Worm (Caenorhabditis elegans) whole organism, L2 larva: ENCODE measurements around the gene K11H12.10.

ENCODE experiments used
- C34F6.9 ChIP-seq: fragments of 150-350 bp; optimal IDR thresholded peaks from 2 replicates; lab custom pipeline; 2014; ENCODE audit warnings: missing biosample characterization, missing genetic modification characterization
- Y55F3AM.14 ChIP-seq: fragments of 200-800 bp; sonication (Bioruptor generic); optimal IDR thresholded peaks from 2 replicates; lab custom pipeline; 2018; ENCODE audit warnings: mild to moderate bottlenecking, missing genetic modification characterization, missing compliant biosample characterization
- alr-1 ChIP-seq: fragments of 150-350 bp; optimal IDR thresholded peaks from 2 replicates; lab custom pipeline; 2014; ENCODE audit warnings: missing biosample characterization, missing genetic modification characterization
- aly-2 ChIP-seq: fragments of 150-350 bp; optimal IDR thresholded peaks from 2 replicates; lab custom pipeline; 2014; ENCODE audit warnings: missing biosample characterization, missing genetic modification characterization
- blmp-1 ChIP-seq: sonication (generic microtip); optimal IDR thresholded peaks from 2 replicates; lab custom pipeline; 2017; ENCODE audit warnings: missing genetic modification characterization, mild to moderate bottlenecking, missing compliant biosample characterization, antibody characterized with exemption, moderate library complexity; ENCODE audit not compliant: insufficient read depth
- ceh-16 ChIP-seq: fragments of 150-350 bp; optimal IDR thresholded peaks from 2 replicates; lab custom pipeline; 2014; ENCODE audit warnings: missing biosample characterization, missing genetic modification characterization
- dmd-4 ChIP-seq: sonication (generic microtip); optimal IDR thresholded peaks from 2 replicates; lab custom pipeline; 2017; ENCODE audit warnings: missing biosample characterization, missing genetic modification characterization
- egl-27 ChIP-seq: sonication (generic microtip); optimal IDR thresholded peaks from 3 replicates; lab custom pipeline; 2017; ENCODE audit warnings: missing biosample characterization, missing genetic modification reagents, missing genetic modification characterization
- elt-3 ChIP-seq: sonication (generic microtip); optimal IDR thresholded peaks from 2 replicates; lab custom pipeline; 2017; ENCODE audit warnings: missing biosample characterization, missing genetic modification characterization
- fos-1 ChIP-seq: fragments of 150-350 bp; optimal IDR thresholded peaks from 2 replicates; lab custom pipeline; 2014; ENCODE audit warnings: missing biosample characterization, missing genetic modification characterization
- lin-11 ChIP-seq: fragments of 150-350 bp; sonication (generic microtip); optimal IDR thresholded peaks from 2 replicates; lab custom pipeline; 2014; ENCODE audit warnings: missing biosample characterization, missing genetic modification characterization, inconsistent platforms, mixed read lengths
- lin-13 ChIP-seq: fragments of 150-350 bp; optimal IDR thresholded peaks from 2 replicates; lab custom pipeline; 2014; ENCODE audit warnings: missing biosample characterization, missing genetic modification reagents, missing genetic modification characterization
- lin-39 ChIP-seq: fragments of 150-350 bp; optimal IDR thresholded peaks from 2 replicates; lab custom pipeline; 2014; ENCODE audit warnings: missing biosample characterization, missing genetic modification reagents, missing genetic modification characterization
- lsy-2 ChIP-seq, 2 experiments: fragments of 150-350 bp in 1 of 2; sonication (generic microtip) in 1 of 2; optimal IDR thresholded peaks; 2 replicates each; lab custom pipeline; 2014 to 2017; ENCODE audit warnings: missing biosample characterization in 2 of 2, missing genetic modification characterization in 2 of 2
- mab-5 ChIP-seq: fragments of 150-350 bp; optimal IDR thresholded peaks from 2 replicates; lab custom pipeline; 2014; ENCODE audit warnings: missing biosample characterization, missing genetic modification characterization
- mbf-1 ChIP-seq: sonication (generic microtip); optimal IDR thresholded peaks from 2 replicates; lab custom pipeline; 2017; ENCODE audit warnings: missing biosample characterization, missing genetic modification characterization
- mdl-1 ChIP-seq, 2 experiments: fragments of 150-350 bp in 1 of 2; sonication (generic microtip) in 1 of 2; optimal IDR thresholded peaks; 2 replicates each; lab custom pipeline; 2017; ENCODE audit warnings: missing biosample characterization in 2 of 2, missing genetic modification characterization in 2 of 2
- nhr-10 ChIP-seq: sonication (generic microtip); optimal IDR thresholded peaks from 2 replicates; lab custom pipeline; 2017; ENCODE audit warnings: missing biosample characterization, missing genetic modification characterization
- nhr-11 ChIP-seq: fragments of 150-350 bp; optimal IDR thresholded peaks from 2 replicates; lab custom pipeline; 2014; ENCODE audit warnings: missing biosample characterization, missing genetic modification characterization
- nhr-12 ChIP-seq: fragments of 150-350 bp; optimal IDR thresholded peaks from 2 replicates; lab custom pipeline; 2014; ENCODE audit warnings: missing biosample characterization, missing genetic modification characterization
- nhr-129 ChIP-seq: fragments of 150-350 bp; optimal IDR thresholded peaks from 2 replicates; lab custom pipeline; 2014; ENCODE audit warnings: missing biosample characterization, missing genetic modification characterization
- nhr-21 ChIP-seq: fragments of 150-350 bp; optimal IDR thresholded peaks from 2 replicates; lab custom pipeline; 2014; ENCODE audit warnings: missing biosample characterization, missing genetic modification characterization
- nhr-237 ChIP-seq: fragments of 150-350 bp; optimal IDR thresholded peaks from 2 replicates; lab custom pipeline; 2014; ENCODE audit warnings: missing biosample characterization, missing genetic modification characterization
- nhr-25 ChIP-seq: fragments of 150-350 bp; sonication (generic microtip); optimal IDR thresholded peaks from 3 replicates; lab custom pipeline; 2014; ENCODE audit warnings: missing biosample characterization, missing genetic modification characterization
- nhr-77 ChIP-seq: fragments of 150-350 bp; optimal IDR thresholded peaks from 2 replicates; lab custom pipeline; 2014; ENCODE audit warnings: missing biosample characterization, missing genetic modification characterization
- sem-4 ChIP-seq: fragments of 150-350 bp; optimal IDR thresholded peaks from 2 replicates; lab custom pipeline; 2014; ENCODE audit warnings: missing biosample characterization, missing genetic modification reagents, missing genetic modification characterization
- skn-1 ChIP-seq: sonication (generic microtip); optimal IDR thresholded peaks from 2 replicates; lab custom pipeline; 2017; ENCODE audit warnings: missing biosample characterization, missing genetic modification characterization
- unc-55 ChIP-seq: fragments of 150-350 bp; sonication (generic microtip); optimal IDR thresholded peaks from 3 replicates; lab custom pipeline; 2014; ENCODE audit warnings: missing biosample characterization, missing genetic modification reagents, missing genetic modification characterization
- unc-62 ChIP-seq: fragments of 150-350 bp; optimal IDR thresholded peaks from 2 replicates; lab custom pipeline; 2014; ENCODE audit warnings: missing biosample characterization, missing genetic modification reagents, missing genetic modification characterization
- ztf-1 ChIP-seq: fragments of 200-800 bp; sonication (Bioruptor generic); conservative IDR thresholded peaks from 2 replicates; pipeline ENCODE4 v1.3.6; 2022; ENCODE audit warnings: missing genetic modification characterization, missing compliant biosample characterization
- ztf-11 ChIP-seq: sonication (generic microtip); optimal IDR thresholded peaks from 2 replicates; lab custom pipeline; 2017; ENCODE audit warnings: missing biosample characterization, missing genetic modification characterization
- ztf-4 ChIP-seq: fragments of 150-350 bp; optimal IDR thresholded peaks from 2 replicates; lab custom pipeline; 2014; ENCODE audit warnings: missing biosample characterization, missing genetic modification characterization

Gene K11H12.10

DNA sequence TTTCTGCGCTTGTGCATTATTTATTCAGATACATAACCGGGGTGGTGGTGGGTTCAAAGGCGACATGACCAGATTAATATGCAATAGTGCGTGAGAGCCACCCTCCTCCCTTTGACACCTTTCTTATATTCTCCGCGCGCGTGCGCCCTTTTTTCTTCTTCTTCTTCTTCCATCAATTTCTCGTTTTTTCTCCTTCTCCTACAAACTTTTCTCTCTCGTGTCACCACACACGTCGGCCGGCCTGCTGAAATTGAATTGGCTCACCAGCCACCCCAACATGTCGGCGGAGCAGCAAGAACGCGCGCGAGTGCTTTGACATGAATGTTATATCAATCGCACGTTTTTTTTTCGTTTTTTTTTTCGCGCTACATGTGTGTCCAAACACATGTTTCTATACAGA is 16.3 kb upstream of the K11H12.10 start:
- peak; percentile 21 for TF ChIP-seq lin-11 (tag; lab: Kevin White, UChicago)
- TF ChIP-seq elt-3 (tag; lab: Kevin White, UChicago): no peak
- TF ChIP-seq fos-1 (tag; lab: Kevin White, UChicago): no peak
- no peak for TF ChIP-seq ceh-16 (tag; lab: Kevin White, UChicago)
- TF ChIP-seq sem-4 (tag; lab: Kevin White, UChicago): no peak
- no peak for TF ChIP-seq lin-39

DNA sequence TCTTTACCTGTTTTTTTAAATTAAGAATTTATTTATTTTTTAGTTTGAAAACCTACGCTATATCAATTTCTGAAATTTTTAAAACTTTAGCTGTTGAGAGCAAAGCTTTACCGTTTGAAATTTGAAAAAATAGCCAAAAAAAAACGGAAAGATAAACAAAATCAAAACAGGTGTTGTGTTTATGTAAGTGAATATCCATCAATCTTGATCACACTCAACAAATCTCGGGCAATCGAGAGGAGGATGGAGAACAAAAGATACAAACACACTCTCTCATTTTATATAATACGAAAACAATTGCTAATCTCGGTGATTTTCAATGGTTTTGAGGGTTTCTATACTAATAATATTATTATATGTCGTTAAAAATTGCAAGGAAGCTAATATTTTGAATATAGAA is 14.3 kb upstream of the K11H12.10 start:
- TF ChIP-seq ztf-11 (tag; lab: Kevin White, UChicago) (no peak), lin-13 (GFP tag; lab: Kevin White, UChicago) (no peak), blmp-1 (tag; lab: Kevin White, UChicago) (no peak), egl-27 (tag; lab: Kevin White, UChicago) (no peak), lsy-2 (tag; optimal IDR thresholded peaks at IDR 0.05; lab: Kevin White, UChicago) (no peak), nhr-12 (no peak), nhr-11 (no peak), mab-5 (tag; lab: Kevin White, UChicago) (no peak), mbf-1 (no peak), nhr-77 (tag; lab: Kevin White, UChicago) (no peak), alr-1 (tag; lab: Kevin White, UChicago) (no peak), unc-55 (GFP tag; lab: Kevin White, UChicago) (no peak), sem-4 (tag; lab: Kevin White, UChicago) (no peak)

DNA sequence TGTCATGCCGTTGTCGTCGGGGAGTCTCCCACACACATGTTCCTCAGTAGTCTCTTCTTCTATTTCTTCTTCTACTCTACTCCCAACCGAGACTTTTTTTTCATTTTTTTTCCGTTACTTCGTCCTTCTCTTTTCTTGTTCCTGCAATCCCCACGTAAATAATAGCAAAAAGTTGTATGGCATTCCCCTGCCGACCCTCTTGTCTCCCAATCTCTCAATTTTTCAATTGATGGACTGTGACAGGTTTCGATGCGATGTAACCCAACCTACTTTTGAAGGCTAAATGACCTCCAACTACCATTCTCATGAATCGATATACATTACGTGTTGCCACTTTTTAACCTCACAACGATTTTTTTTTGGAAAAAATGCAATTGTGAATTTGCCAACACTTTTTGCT is 11.8 kb upstream of the K11H12.10 start:
- TF ChIP-seq nhr-129 (tag; lab: Kevin White, UChicago) (peak; percentile 10), C34F6.9 (peak; percentile 29), lsy-2 (tag; optimal IDR thresholded peaks at IDR 0.05; lab: Kevin White, UChicago) (peak in 1 of 2 experiments; percentile 14), ztf-1 (GFP tag; lab: Robert Waterston, UW) (no peak), nhr-25 (tag; lab: Kevin White, UChicago) (peak; percentile 29), dmd-4 (no peak), nhr-237 (tag; lab: Kevin White, UChicago) (no peak)

DNA sequence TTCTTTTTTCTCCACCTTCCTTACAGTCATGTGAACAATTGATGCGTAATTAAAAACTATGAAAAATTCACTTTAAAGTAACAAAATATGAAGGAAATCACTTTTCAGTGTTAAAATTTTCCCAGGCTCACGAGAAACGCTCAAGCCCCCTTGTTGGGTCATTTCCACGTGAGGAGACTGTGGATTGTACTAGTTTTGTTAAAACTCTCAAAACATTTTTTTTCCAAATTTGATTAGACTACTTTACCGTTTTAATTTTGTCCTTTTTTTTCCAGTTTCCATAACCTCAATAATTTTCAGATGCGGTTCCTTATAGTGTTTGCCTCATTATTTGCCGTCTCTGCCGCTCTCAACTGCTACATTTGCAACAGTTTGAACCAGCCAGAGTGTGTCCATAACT is 10.7 kb upstream of the K11H12.10 start, which contains the start of gene K11H12.7:
Gene K11H12.7 (plus strand): TSS at position 301 of the 400 bp plus-strand sequence.
- TF ChIP-seq mdl-1 (tag; optimal IDR thresholded peaks at IDR 0.05; lab: Kevin White, UChicago) (no peak), skn-1 (tag; lab: Kevin White, UChicago) (no peak), mab-5 (tag; lab: Kevin White, UChicago) (no peak), lsy-2 (tag; optimal IDR thresholded peaks at IDR 0.05; lab: Kevin White, UChicago) (no peak), Y55F3AM.14 (GFP tag; lab: Kevin White, UChicago) (no peak)

DNA sequence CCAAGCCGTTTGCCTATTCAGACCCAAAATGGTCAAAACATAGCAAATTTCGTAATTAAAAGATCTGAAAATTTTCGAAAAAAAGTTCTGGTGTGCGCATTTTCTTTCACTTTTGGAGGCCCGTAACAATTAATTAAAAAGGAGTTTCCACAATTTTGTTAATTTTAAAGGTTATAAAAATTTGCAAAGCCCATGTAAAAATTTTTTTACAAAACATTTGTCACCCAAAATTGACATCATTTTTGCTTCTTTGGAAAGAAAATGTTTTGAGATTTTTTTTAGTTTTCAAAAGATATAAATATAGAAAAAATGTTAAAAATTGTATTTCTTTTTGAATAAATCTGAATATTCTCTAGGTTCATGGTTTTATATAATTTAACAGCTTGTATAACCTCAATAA is 8.9 kb upstream of the K11H12.10 start, which contains the start of gene K11H12.6:
Gene K11H12.6 (plus strand): TSS at position 301 of the 400 bp plus-strand sequence.
- no peak for TF ChIP-seq alr-1 (tag; lab: Kevin White, UChicago)
- TF ChIP-seq sem-4 (tag; lab: Kevin White, UChicago): no peak
- TF ChIP-seq nhr-21 (tag; lab: Kevin White, UChicago): no peak
- TF ChIP-seq ztf-4 (tag; lab: Kevin White, UChicago): no peak
- TF ChIP-seq unc-62 (GFP tag; lab: Kevin White, UChicago): no peak
- TF ChIP-seq lsy-2 (tag; optimal IDR thresholded peaks at IDR 0.05; lab: Kevin White, UChicago): no peak
- TF ChIP-seq nhr-25 (tag; lab: Kevin White, UChicago): no peak

DNA sequence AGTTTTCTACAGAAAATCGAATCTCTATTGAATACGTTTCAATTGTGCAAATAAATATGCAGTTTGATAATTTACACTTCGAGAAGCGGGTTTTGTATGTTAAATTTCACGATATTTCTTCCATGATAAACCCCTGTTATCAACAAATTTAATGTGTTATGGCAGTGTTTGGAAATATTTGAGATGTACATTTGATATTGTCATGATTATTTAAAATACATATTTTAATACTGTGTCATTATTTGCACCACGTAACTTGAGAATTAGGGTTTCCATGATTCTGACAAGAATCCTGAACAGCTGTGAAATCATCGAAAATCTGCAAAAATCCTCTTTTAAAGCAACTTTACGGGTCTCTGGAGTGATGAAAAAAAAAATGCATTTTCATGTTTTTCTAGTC is 5.4 kb upstream of the K11H12.10 start, which contains the start of gene K11H12.11:
Gene K11H12.11 (minus strand): TSS at position 101 of the 400 bp plus-strand sequence.
- TF ChIP-seq aly-2 (tag; lab: Kevin White, UChicago) (no peak), nhr-237 (tag; lab: Kevin White, UChicago) (no peak), lin-11 (tag; lab: Kevin White, UChicago) (no peak), nhr-10 (tag; lab: Kevin White, UChicago) (no peak), ztf-1 (GFP tag; lab: Robert Waterston, UW) (no peak), fos-1 (tag; lab: Kevin White, UChicago) (peak; percentile 2)
- TF ChIP-seq, all 48 proteins: peak for 1
